Worm (Caenorhabditis elegans): Measurements from ENCODE around the gene ads-1.

The ads-1 gene

DNA sequence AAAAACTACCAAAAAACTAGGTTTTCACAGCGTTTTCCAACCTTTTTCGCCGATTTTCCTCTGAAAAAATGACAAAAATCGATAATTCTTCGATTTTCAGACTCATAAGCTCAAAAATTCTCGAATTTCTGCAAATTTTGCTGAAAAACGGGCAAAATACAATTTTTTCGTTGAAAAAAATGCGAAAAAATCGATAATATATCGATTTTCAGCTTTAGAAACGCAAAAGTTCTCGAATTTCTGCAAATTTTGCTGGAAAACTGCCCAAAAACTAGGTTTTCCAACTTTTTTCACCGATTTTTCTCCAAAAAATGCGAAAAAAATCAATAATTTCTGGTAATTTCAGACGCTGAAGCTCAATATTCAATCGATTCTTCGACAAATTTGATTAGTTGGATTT is 46.9 kb downstream of the ads-1 start:
- TF ChIP-seq hnd-1 (tag; optimal IDR thresholded peaks at IDR 0.05) (no peak), F13C5.2 (tag; optimal IDR thresholded peaks at IDR 0.05) (no peak), ceh-36 (tag; optimal IDR thresholded peaks at IDR 0.05) (no peak), flt-1 (GFP tag; IDR thresholded peaks at IDR 0.05) (no peak), ceh-13 (GFP tag; optimal IDR thresholded peaks at IDR 0.05) (no peak), sea-1 (GFP tag; conservative IDR thresholded peaks at IDR 0.05) (no peak), B0310.2 (tag; optimal IDR thresholded peaks at IDR 0.05) (no peak), ama-1 (optimal IDR thresholded peaks at IDR 0.05) (no peak), tra-4 (tag; optimal IDR thresholded peaks at IDR 0.05) (no peak)
